Fruit fly (Drosophila melanogaster): ENCODE data around the gene lqfR.

The lqfR gene

dm6 chr3R:22410537-22411360, at the start of gene lqfR, which contains the start of gene CG13850:
Gene lqfR (plus strand): TSS chr3R:22411301.
Gene CG13850 (minus strand): TSS chr3R:22410915.
- no peak for TF ChIP-seq Dll (optimal IDR thresholded peaks at IDR 0.05)
- no peak for TF ChIP-seq CG8478 (optimal IDR thresholded peaks at IDR 0.05)
- TF ChIP-seq pan (optimal IDR thresholded peaks at IDR 0.05) = no peak
- no peak for TF ChIP-seq usp (GFP tag; optimal IDR thresholded peaks at IDR 0.05)
- TF ChIP-seq EcR (GFP tag; optimal IDR thresholded peaks at IDR 0.05) = no peak
- no peak for TF ChIP-seq psq (optimal IDR thresholded peaks at IDR 0.05)

- no peak for TF ChIP-seq pan (optimal IDR thresholded peaks at IDR 0.05)
- no peak for TF ChIP-seq psq (optimal IDR thresholded peaks at IDR 0.05)
- no peak for TF ChIP-seq usp (GFP tag; optimal IDR thresholded peaks at IDR 0.05)
- no peak for TF ChIP-seq CG8478 (optimal IDR thresholded peaks at IDR 0.05)
- TF ChIP-seq Dll (optimal IDR thresholded peaks at IDR 0.05) = no peak
- TF ChIP-seq EcR (GFP tag; optimal IDR thresholded peaks at IDR 0.05) = no peak
Observed at dm6 chr3R:22362218-22362907, 48.7 kb upstream of the lqfR start, which contains the start of the genes JMJD6, CG7071 and Muted. Gene JMJD6 (minus strand): TSS chr3R:22362371. Gene CG7071 (plus strand): TSS chr3R:22362620. Gene Muted (plus strand): TSS chr3R:22362620.

- TF ChIP-seq EcR (GFP tag; optimal IDR thresholded peaks at IDR 0.05) (no peak), usp (GFP tag; optimal IDR thresholded peaks at IDR 0.05) (no peak), Dll (optimal IDR thresholded peaks at IDR 0.05) (no peak), psq (optimal IDR thresholded peaks at IDR 0.05) (no peak), CG8478 (optimal IDR thresholded peaks at IDR 0.05) (no peak), pan (optimal IDR thresholded peaks at IDR 0.05) (no peak)
Observed at dm6 chr3R:22365660-22366195, 45.4 kb upstream of the lqfR start, which contains the start of gene CG5382. Gene CG5382 (minus strand): TSS chr3R:22365983.

dm6 chr3R:22367126-22368076, 43.7 kb upstream of the lqfR start, which contains the start of the genes Polr3F and PyK:
Gene Polr3F (minus strand): TSS chr3R:22367373.
Gene PyK (plus strand): TSS chr3R:22367536.
- TF ChIP-seq pan (optimal IDR thresholded peaks at IDR 0.05) = no peak

DNA sequence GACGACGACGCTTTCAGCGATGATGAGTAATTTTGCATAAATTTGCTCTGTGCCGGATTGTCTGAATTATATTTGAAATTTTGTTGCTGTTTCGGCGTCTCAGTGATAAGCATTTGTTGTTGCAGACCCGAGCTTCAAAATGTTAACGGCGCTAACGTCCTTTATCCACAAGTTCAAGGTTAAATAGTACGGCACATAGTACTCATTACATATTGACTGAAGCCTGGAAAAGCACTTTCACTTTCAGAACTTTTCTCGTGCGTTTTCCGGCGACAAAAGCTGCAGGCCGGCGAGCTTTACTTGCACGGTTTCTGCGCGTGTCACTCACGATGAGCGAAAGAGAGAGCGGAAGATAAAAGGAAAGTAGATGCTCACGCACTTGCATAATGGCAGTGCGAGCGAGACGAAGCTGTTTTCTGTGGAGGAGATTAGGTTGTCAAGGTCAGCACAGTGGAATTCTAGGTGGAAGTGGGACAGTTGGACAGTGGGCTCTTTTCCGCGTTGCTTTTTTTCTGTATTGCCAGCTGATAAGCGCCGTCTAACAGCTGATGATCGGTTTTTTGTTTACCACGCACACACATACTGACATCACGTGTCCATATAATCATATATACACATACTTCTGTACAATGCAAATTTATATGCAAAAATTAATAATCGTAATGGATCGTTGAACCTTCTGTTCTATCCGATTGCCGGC, 42.9 kb upstream of the lqfR start:
- TF ChIP-seq pan (optimal IDR thresholded peaks at IDR 0.05) (no peak), psq (optimal IDR thresholded peaks at IDR 0.05) (no peak)

dm6 chr3R:22368777-22369214, 42.3 kb upstream of the lqfR start:
- TF ChIP-seq pan (optimal IDR thresholded peaks at IDR 0.05) (peak; percentile 72), usp (GFP tag; optimal IDR thresholded peaks at IDR 0.05) (no peak)

DNA sequence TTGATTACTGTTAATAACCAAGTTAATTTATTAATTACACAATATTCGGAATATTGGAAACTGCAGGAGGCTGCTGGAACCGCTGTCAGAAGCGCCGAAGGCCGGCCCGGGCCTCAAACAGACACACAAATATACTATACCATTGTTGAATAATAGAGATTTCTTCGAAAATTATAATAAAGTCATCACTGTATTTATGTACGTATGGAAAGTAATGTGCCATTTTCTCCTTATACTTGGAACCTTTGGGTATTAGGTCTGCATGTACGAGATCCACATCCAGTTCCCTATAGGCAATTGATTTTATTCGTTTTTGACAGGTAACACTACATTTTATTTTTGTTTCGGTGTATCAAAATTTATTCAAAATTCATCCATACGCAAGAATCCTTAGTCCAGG, 38.6 kb upstream of the lqfR start, which contains the start of gene CG7069:
Gene CG7069 (plus strand): TSS at position 301 of the 400 bp plus-strand sequence.
- TF ChIP-seq Dll (optimal IDR thresholded peaks at IDR 0.05) (no peak), EcR (GFP tag; optimal IDR thresholded peaks at IDR 0.05) (no peak), usp (GFP tag; optimal IDR thresholded peaks at IDR 0.05) (no peak), psq (optimal IDR thresholded peaks at IDR 0.05) (no peak), CG8478 (optimal IDR thresholded peaks at IDR 0.05) (no peak), pan (optimal IDR thresholded peaks at IDR 0.05) (no peak)

DNA sequence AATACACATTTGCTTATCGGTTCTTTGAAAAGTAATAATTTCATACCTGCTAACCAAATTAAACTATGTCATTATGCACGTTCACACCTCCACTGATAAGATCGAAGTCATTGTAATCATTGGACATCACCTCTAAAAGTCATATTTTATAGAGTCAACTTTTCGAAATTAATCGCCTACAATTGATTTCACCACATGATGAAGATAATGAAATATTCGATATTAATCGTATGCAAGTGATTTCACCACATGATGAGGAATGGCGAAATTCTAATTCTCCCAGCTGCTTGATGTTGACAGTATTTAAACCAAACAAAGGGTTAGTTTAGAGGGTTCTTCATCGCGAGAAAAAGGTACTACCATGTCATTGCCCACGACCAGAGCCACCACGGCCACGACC, 35.4 kb upstream of the lqfR start, which contains the start of gene CG18596:
Gene CG18596 (plus strand): TSS at position 250 of the 400 bp plus-strand sequence.
- TF ChIP-seq usp (GFP tag; optimal IDR thresholded peaks at IDR 0.05) (no peak), psq (optimal IDR thresholded peaks at IDR 0.05) (no peak), EcR (GFP tag; optimal IDR thresholded peaks at IDR 0.05) (no peak), pan (optimal IDR thresholded peaks at IDR 0.05) (no peak), Dll (optimal IDR thresholded peaks at IDR 0.05) (no peak), CG8478 (optimal IDR thresholded peaks at IDR 0.05) (no peak)

DNA sequence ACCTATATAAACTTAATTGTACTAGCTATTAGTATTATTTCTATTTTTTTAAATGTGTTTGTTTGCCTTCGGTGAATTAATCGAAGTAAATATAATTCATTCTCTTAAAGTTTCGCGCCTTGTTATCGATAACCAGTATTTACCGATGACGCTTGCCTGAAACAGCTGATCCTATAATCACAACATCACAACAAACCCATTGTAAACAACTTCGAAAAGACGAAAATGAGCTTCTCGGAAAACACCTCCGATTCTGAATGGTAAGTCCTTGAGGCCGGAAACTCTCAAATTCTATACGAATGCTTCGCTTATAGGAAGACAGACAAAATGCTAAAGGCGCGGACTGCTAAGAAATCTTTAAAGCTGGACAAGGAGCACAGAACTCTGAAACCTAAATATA, 31.2 kb upstream of the lqfR start, which contains the start of gene CG34149:
Gene CG34149 (plus strand): TSS at position 187 of the 400 bp plus-strand sequence.
- TF ChIP-seq psq (optimal IDR thresholded peaks at IDR 0.05) (no peak), CG8478 (optimal IDR thresholded peaks at IDR 0.05) (no peak), EcR (GFP tag; optimal IDR thresholded peaks at IDR 0.05) (no peak), usp (GFP tag; optimal IDR thresholded peaks at IDR 0.05) (no peak), Dll (optimal IDR thresholded peaks at IDR 0.05) (no peak)

dm6 chr3R:22381077-22381476, 30.0 kb upstream of the lqfR start, which contains the start of gene CG43342:
Gene CG43342 (plus strand): TSS chr3R:22381340.
- TF ChIP-seq Dll (optimal IDR thresholded peaks at IDR 0.05) (no peak), EcR (GFP tag; optimal IDR thresholded peaks at IDR 0.05) (no peak), psq (optimal IDR thresholded peaks at IDR 0.05) (no peak), usp (GFP tag; optimal IDR thresholded peaks at IDR 0.05) (no peak), pan (optimal IDR thresholded peaks at IDR 0.05) (no peak), CG8478 (optimal IDR thresholded peaks at IDR 0.05) (no peak)

All from whole organism.